Fruit fly (Drosophila melanogaster): ENCODE data around the gene Cyp28d2.

DNA sequence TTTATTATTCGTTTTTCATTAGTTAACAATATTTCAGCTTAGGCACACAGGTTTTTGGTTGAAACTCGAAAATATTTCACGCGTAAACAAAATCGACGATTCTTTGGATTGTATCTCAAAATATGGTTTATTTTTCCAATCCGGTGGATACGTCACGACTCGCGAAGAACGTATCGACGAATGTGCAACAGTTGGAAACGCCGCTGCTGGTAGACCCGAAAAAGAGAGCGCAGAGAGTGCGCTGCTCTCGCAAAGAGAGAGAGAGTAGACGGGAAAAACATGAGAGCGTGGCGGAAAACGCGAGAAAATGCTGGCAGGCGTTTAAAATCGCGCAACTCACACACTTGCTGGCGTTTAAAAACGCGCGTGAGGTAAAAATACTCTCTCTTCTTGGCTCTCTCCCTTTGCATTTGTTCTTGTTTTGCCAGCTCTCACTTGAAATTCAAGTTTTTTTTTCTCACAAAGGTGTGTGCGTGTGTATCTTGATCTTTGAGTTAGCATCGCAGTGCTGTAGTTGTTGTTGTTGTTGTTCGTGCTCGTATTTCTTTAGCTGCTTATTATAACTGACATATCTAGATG, 30.2 kb downstream of the Cyp28d2 start:
- TF ChIP-seq ttk (optimal IDR thresholded peaks at IDR 0.05) (no peak), h (optimal IDR thresholded peaks at IDR 0.05) (no peak)
